Worm (Caenorhabditis elegans) whole organism, L3 larva: ENCODE data around the gene F26F4.6.

ENCODE experiments used
- ZK546.5 ChIP-seq: sonication (generic microtip); optimal IDR thresholded peaks from 2 replicates; lab custom pipeline; 2017; ENCODE audit warnings: missing biosample characterization, missing genetic modification characterization
- ceh-28 ChIP-seq: fragments of 150-350 bp; optimal IDR thresholded peaks from 2 replicates; lab custom pipeline; 2014; ENCODE audit warnings: missing biosample characterization, missing genetic modification reagents, missing genetic modification characterization
- ceh-82 ChIP-seq: fragments of 150-350 bp; optimal IDR thresholded peaks from 2 replicates; lab custom pipeline; 2014; ENCODE audit warnings: missing biosample characterization, missing genetic modification characterization
- daf-12 ChIP-seq: fragments of 150-350 bp; optimal IDR thresholded peaks from 2 replicates; lab custom pipeline; 2014; ENCODE audit warnings: missing biosample characterization, missing genetic modification reagents, missing genetic modification characterization
- fkh-10 ChIP-seq: sonication (generic microtip); optimal IDR thresholded peaks from 2 replicates; lab custom pipeline; 2017; ENCODE audit warnings: missing biosample characterization, missing genetic modification reagents, missing genetic modification characterization
- lin-39 ChIP-seq: fragments of 150-350 bp; optimal IDR thresholded peaks from 2 replicates; lab custom pipeline; 2018; ENCODE audit warnings: missing biosample characterization, missing genetic modification reagents, missing genetic modification characterization
- nfya-1 ChIP-seq: sonication (generic microtip); optimal IDR thresholded peaks from 2 replicates; lab custom pipeline; 2017; ENCODE audit warnings: missing genetic modification characterization, mild to moderate bottlenecking, missing compliant biosample characterization, antibody characterized with exemption, moderate library complexity; ENCODE audit not compliant: insufficient read depth
- nhr-11 ChIP-seq: fragments of 150-350 bp; optimal IDR thresholded peaks from 2 replicates; lab custom pipeline; 2014; ENCODE audit warnings: missing biosample characterization, missing genetic modification characterization
- nhr-237 ChIP-seq: fragments of 150-350 bp; optimal IDR thresholded peaks from 2 replicates; lab custom pipeline; 2014; ENCODE audit warnings: missing biosample characterization, missing genetic modification characterization
- nhr-28 ChIP-seq: fragments of 150-350 bp; optimal IDR thresholded peaks from 2 replicates; lab custom pipeline; 2014; ENCODE audit warnings: missing biosample characterization, missing genetic modification characterization
- nhr-76 ChIP-seq: fragments of 150-350 bp; sonication (generic microtip); optimal IDR thresholded peaks from 5 replicates; lab custom pipeline; 2014; ENCODE audit warnings: missing biosample characterization, missing genetic modification characterization
- pha-4 ChIP-seq: fragments of 150-350 bp; optimal IDR thresholded peaks from 2 replicates; lab custom pipeline; 2014; ENCODE audit warnings: missing biosample characterization, missing genetic modification reagents, missing genetic modification characterization
- unc-62 ChIP-seq: fragments of 150-350 bp; sonication (generic microtip); optimal IDR thresholded peaks from 4 replicates; lab custom pipeline; 2014; ENCODE audit warnings: missing biosample characterization, missing genetic modification reagents, missing genetic modification characterization

DNA sequence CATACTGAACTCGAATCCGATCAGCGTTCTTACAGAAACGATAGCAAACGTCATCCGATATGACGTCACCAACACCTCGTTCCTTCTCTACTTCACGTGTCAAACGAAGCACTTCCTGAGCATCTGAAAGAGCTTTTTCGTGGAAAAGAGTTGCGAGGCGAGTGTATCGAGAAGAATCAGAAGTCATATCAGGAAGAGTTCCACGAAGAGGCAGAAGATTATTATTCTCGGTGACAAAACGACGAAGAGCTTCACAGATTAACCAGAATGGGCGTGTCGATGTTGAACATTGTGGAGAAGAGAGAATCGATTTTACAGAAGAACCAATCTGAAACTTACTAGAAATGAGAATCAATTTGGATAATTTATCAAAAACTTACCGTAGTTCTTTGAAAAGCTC lies 25.5 kb upstream of the F26F4.6 start:
- TF ChIP-seq nfya-1 (no peak), daf-12 (tag; lab: Kevin White, UChicago) (no peak), nhr-28 (tag; lab: Kevin White, UChicago) (no peak), pha-4 (tag; lab: Kevin White, UChicago) (no peak), nhr-237 (tag; lab: Kevin White, UChicago) (no peak), unc-62 (no peak), ZK546.5 (tag; lab: Kevin White, UChicago) (no peak), ceh-28 (tag; lab: Kevin White, UChicago) (no peak), nhr-11 (tag; lab: Kevin White, UChicago) (no peak), fkh-10 (GFP tag; lab: Kevin White, UChicago) (no peak), nhr-76 (tag; lab: Kevin White, UChicago) (no peak), ceh-82 (tag; lab: Kevin White, UChicago) (no peak), lin-39 (tag; lab: Kevin White, UChicago) (no peak)
